Fruit fly (Drosophila melanogaster): ENCODE data around the gene Ncoa6.

Gene Ncoa6

dm6 chr2L:5327266-5327621 lies 761 bp upstream of the Ncoa6 start:
- no peak for TF ChIP-seq Eip93F (GFP tag; optimal IDR thresholded peaks at IDR 0.05)
- TF ChIP-seq vri (GFP tag; optimal IDR thresholded peaks at IDR 0.05) = peak; percentile 55

DNA sequence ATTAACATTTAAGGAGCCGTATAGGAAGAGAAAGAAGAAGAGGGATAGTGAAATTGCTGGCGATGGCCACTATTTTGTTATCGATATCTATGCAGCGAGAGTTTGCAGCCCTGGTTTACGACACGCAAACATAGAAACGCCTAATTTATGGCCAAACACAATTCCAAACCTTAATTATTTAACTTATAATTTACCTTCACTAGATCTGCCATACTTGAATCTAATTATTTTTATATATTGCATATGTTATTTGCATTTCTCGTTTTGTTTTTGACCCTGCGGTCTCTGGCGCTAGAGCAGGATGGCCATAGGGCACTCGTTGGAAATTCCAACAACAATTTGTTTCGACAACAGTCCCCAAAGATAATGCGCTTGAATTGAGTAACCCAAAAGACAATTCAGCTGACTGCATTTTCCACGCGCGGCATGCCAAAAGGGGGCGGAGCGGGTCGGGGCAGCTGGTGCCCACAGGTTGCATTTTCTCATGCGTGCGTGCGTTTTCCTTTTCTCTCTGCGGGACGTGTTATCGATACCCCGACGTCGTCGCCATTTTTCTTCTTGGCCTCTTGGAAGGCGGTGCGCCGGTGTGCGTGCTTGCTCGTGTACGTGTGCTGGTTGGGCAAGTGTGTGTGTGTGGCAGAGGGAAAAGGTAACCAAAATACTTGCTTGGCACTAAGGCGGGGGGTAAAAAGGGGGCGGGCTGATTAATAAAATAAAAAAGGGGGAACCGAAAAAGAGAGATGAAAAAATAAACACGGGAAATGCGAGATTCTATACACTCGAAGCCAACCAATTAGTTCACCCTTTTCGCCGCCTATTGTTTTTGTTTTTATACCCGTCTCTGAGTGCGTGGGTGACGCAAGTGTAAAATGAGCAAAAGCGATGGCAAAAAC lies 1.3 kb downstream of the Ncoa6 start:
- TF ChIP-seq CG6854 (GFP tag; optimal IDR thresholded peaks at IDR 0.05) = peak; percentile 75
- no peak for TF ChIP-seq Ets21C (GFP tag; optimal IDR thresholded peaks at IDR 0.05)
- TF ChIP-seq dac (GFP tag; optimal IDR thresholded peaks at IDR 0.05) = no peak
- TF ChIP-seq Hr4 (GFP tag; optimal IDR thresholded peaks at IDR 0.05) = no peak
- TF ChIP-seq CG16779 (tag; optimal IDR thresholded peaks at IDR 0.05) = peak; percentile 86
- TF ChIP-seq CG31627 (GFP tag; optimal IDR thresholded peaks at IDR 0.05) = peak; percentile 82
- TF ChIP-seq fd85E (GFP tag; optimal IDR thresholded peaks at IDR 0.05) = peak; percentile 39
- TF ChIP-seq fd59A (GFP tag; optimal IDR thresholded peaks at IDR 0.05) = peak; percentile 44
- TF ChIP-seq Sox15 (GFP tag; optimal IDR thresholded peaks at IDR 0.05) = peak; percentile 78
- peak; percentile 90 for TF ChIP-seq Eip78C (GFP tag)
- peak; percentile 83 for TF ChIP-seq Hr39 (GFP tag; optimal IDR thresholded peaks at IDR 0.05)
- TF ChIP-seq CG8119 (GFP tag; IDR thresholded peaks at IDR 0.05) = peak; percentile 87
- TF ChIP-seq OdsH (GFP tag; optimal IDR thresholded peaks at IDR 0.05) = peak; percentile 80
- TF ChIP-seq acj6 (GFP tag; optimal IDR thresholded peaks at IDR 0.05) = peak; percentile 79
- peak; percentile 38 for TF ChIP-seq Eip93F (GFP tag; optimal IDR thresholded peaks at IDR 0.05)
- peak; percentile 81 for TF ChIP-seq Sox14 (GFP tag; optimal IDR thresholded peaks at IDR 0.05)
- TF ChIP-seq CG1621 (tag; optimal IDR thresholded peaks at IDR 0.05) = peak; percentile 73
- peak; percentile 60 for TF ChIP-seq Eip75B (GFP tag; optimal IDR thresholded peaks at IDR 0.05)
- TF ChIP-seq CG6808 (GFP tag; optimal IDR thresholded peaks at IDR 0.05) = no peak
- TF ChIP-seq Met (GFP tag; optimal IDR thresholded peaks at IDR 0.05) = no peak
- TF ChIP-seq eg (GFP tag; IDR thresholded peaks at IDR 0.05) = peak; percentile 97
- TF ChIP-seq CG11762 (GFP tag; optimal IDR thresholded peaks at IDR 0.05; ENCODE audit: insufficient read depth) = peak; percentile 49
- TF ChIP-seq ss (GFP tag; optimal IDR thresholded peaks at IDR 0.05) = peak; percentile 67 to 84
- TF ChIP-seq topi (GFP tag; optimal IDR thresholded peaks at IDR 0.05) = peak; percentile 65
- peak; percentile 77 for TF ChIP-seq achi (GFP tag; optimal IDR thresholded peaks at IDR 0.05)
- peak; percentile 85 for TF ChIP-seq cyc (GFP tag; optimal IDR thresholded peaks at IDR 0.05)
- TF ChIP-seq CG10669 (GFP tag; optimal IDR thresholded peaks at IDR 0.05) = no peak
- no peak for TF ChIP-seq CG6276 (GFP tag; optimal IDR thresholded peaks at IDR 0.05)
- TF ChIP-seq Smox (GFP tag; optimal IDR thresholded peaks at IDR 0.05) = peak; percentile 77
- peak; percentile 75 for TF ChIP-seq lz (GFP tag; optimal IDR thresholded peaks at IDR 0.05)
- peak; percentile 66 for TF ChIP-seq CG3032 (tag; optimal IDR thresholded peaks at IDR 0.05)
- peak; percentile 73 for TF ChIP-seq Ets96B (tag; optimal IDR thresholded peaks at IDR 0.05)
- no peak for TF ChIP-seq Hr38 (GFP tag; optimal IDR thresholded peaks at IDR 0.05)
- TF ChIP-seq salr (GFP tag; optimal IDR thresholded peaks at IDR 0.05) = peak; percentile 54
- no peak for TF ChIP-seq fkh (GFP tag; optimal IDR thresholded peaks at IDR 0.05)
- TF ChIP-seq CG11902 (GFP tag; optimal IDR thresholded peaks at IDR 0.05) = peak; percentile 80
- no peak for TF ChIP-seq CG10631 (GFP tag; optimal IDR thresholded peaks at IDR 0.05)
- TF ChIP-seq net (GFP tag; optimal IDR thresholded peaks at IDR 0.05) = peak; percentile 81
- peak; percentile 77 for TF ChIP-seq CG8632 (GFP tag; optimal IDR thresholded peaks at IDR 0.05)
- TF ChIP-seq CG6792 (GFP tag; optimal IDR thresholded peaks at IDR 0.05) = peak; percentile 83
- peak; percentile 74 for TF ChIP-seq CG11294 (GFP tag; IDR thresholded peaks at IDR 0.05)
- no peak for TF ChIP-seq CG4318 (GFP tag; optimal IDR thresholded peaks at IDR 0.05)
- TF ChIP-seq CG9139 (GFP tag; optimal IDR thresholded peaks at IDR 0.05) = peak; percentile 74
- peak; percentile 76 for TF ChIP-seq Sox102F (GFP tag; optimal IDR thresholded peaks at IDR 0.05)
- peak; percentile 71 for TF ChIP-seq CG34406 (GFP tag; optimal IDR thresholded peaks at IDR 0.05)
- TF ChIP-seq esn (GFP tag; optimal IDR thresholded peaks at IDR 0.05) = peak; percentile 63
- TF ChIP-seq pdm3 (GFP tag; optimal IDR thresholded peaks at IDR 0.05) = peak; percentile 71
